Fruit fly (Drosophila melanogaster): ENCODE data around the gene unc-119.

Gene unc-119

dm6 chrX:7319703-7320088 lies 28.6 kb upstream of the unc-119 start:
- no peak for TF ChIP-seq CG1620 (GFP tag; optimal IDR thresholded peaks at IDR 0.05)
- no peak for TF ChIP-seq Clk (GFP tag; optimal IDR thresholded peaks at IDR 0.05)
- TF ChIP-seq CG7101 (tag; optimal IDR thresholded peaks at IDR 0.05): no peak
- no peak for TF ChIP-seq CG11617 (GFP tag; optimal IDR thresholded peaks at IDR 0.05)
- TF ChIP-seq cnc (optimal IDR thresholded peaks at IDR 0.05): no peak
- TF ChIP-seq Mnt (GFP tag; optimal IDR thresholded peaks at IDR 0.05): no peak
- TF ChIP-seq pad (GFP tag; optimal IDR thresholded peaks at IDR 0.05): no peak

- TF ChIP-seq cnc (optimal IDR thresholded peaks at IDR 0.05): no peak
- no peak for TF ChIP-seq CG7045 (GFP tag; optimal IDR thresholded peaks at IDR 0.05)
- no peak for TF ChIP-seq CG5204 (GFP tag; optimal IDR thresholded peaks at IDR 0.05)
- no peak for TF ChIP-seq Mnt (GFP tag; optimal IDR thresholded peaks at IDR 0.05)
- TF ChIP-seq tj (GFP tag; optimal IDR thresholded peaks at IDR 0.05): no peak
- TF ChIP-seq toe (GFP tag; optimal IDR thresholded peaks at IDR 0.05): no peak
- no peak for TF ChIP-seq ovo (GFP tag; optimal IDR thresholded peaks at IDR 0.05)
- TF ChIP-seq Clk (GFP tag; optimal IDR thresholded peaks at IDR 0.05): no peak
- TF ChIP-seq CG1620 (GFP tag; optimal IDR thresholded peaks at IDR 0.05): no peak
- TF ChIP-seq CG33017 (tag; optimal IDR thresholded peaks at IDR 0.05): no peak
- no peak for TF ChIP-seq Crg-1 (GFP tag; optimal IDR thresholded peaks at IDR 0.05)
- peak; percentile 49 for TF ChIP-seq CG7101 (tag; optimal IDR thresholded peaks at IDR 0.05)
- TF ChIP-seq cic (GFP tag; optimal IDR thresholded peaks at IDR 0.05): no peak
- TF ChIP-seq bab1 (GFP tag; optimal IDR thresholded peaks at IDR 0.05): peak; percentile 21
- TF ChIP-seq CG14711 (tag; optimal IDR thresholded peaks at IDR 0.05): peak; percentile 59
These were observed 28.1 kb upstream of the unc-119 start for dm6 chrX:7319053-7319702.

- no peak for TF ChIP-seq Hr96 (GFP tag; optimal IDR thresholded peaks at IDR 0.05)
- no peak for TF ChIP-seq Crg-1 (GFP tag; optimal IDR thresholded peaks at IDR 0.05)
- TF ChIP-seq tj (GFP tag; optimal IDR thresholded peaks at IDR 0.05): peak; percentile 37
- TF ChIP-seq cnc (optimal IDR thresholded peaks at IDR 0.05): no peak
These were observed 27.4 kb upstream of the unc-119 start for dm6 chrX:7318464-7318863.

- TF ChIP-seq cnc (optimal IDR thresholded peaks at IDR 0.05) (no peak), toe (GFP tag; optimal IDR thresholded peaks at IDR 0.05) (no peak), tj (GFP tag; optimal IDR thresholded peaks at IDR 0.05) (peak; percentile 91), CG7045 (GFP tag; optimal IDR thresholded peaks at IDR 0.05) (no peak), kay (GFP tag; ENCODE audit: borderline replicate concordance) (peak; percentile 59), Crg-1 (GFP tag; optimal IDR thresholded peaks at IDR 0.05) (no peak), Clk (GFP tag; optimal IDR thresholded peaks at IDR 0.05) (no peak), cic (GFP tag; optimal IDR thresholded peaks at IDR 0.05) (no peak), Mnt (GFP tag; optimal IDR thresholded peaks at IDR 0.05) (no peak), CG5204 (GFP tag; optimal IDR thresholded peaks at IDR 0.05) (no peak), Hr96 (GFP tag; optimal IDR thresholded peaks at IDR 0.05) (no peak), CG1620 (GFP tag; optimal IDR thresholded peaks at IDR 0.05) (no peak), bab1 (GFP tag; optimal IDR thresholded peaks at IDR 0.05) (no peak), ovo (GFP tag; optimal IDR thresholded peaks at IDR 0.05) (no peak), CG7101 (tag; optimal IDR thresholded peaks at IDR 0.05) (no peak)
These were observed 26.4 kb upstream of the unc-119 start for dm6 chrX:7317214-7318210.

dm6 chrX:7315925-7316650 lies 25.0 kb upstream of the unc-119 start:
- peak; percentile 54 for TF ChIP-seq cic (GFP tag; optimal IDR thresholded peaks at IDR 0.05)
- no peak for TF ChIP-seq kay (GFP tag; ENCODE audit: borderline replicate concordance)
- no peak for TF ChIP-seq pad (GFP tag; optimal IDR thresholded peaks at IDR 0.05)
- no peak for TF ChIP-seq CG7101 (tag; optimal IDR thresholded peaks at IDR 0.05)
- TF ChIP-seq CG5204 (GFP tag; optimal IDR thresholded peaks at IDR 0.05): no peak

- TF ChIP-seq toe (GFP tag; optimal IDR thresholded peaks at IDR 0.05) (no peak), CG5204 (GFP tag; optimal IDR thresholded peaks at IDR 0.05) (no peak), ovo (GFP tag; optimal IDR thresholded peaks at IDR 0.05) (no peak), Crg-1 (GFP tag; optimal IDR thresholded peaks at IDR 0.05) (no peak), CG7045 (GFP tag; optimal IDR thresholded peaks at IDR 0.05) (no peak)
These were observed 21.3 kb upstream of the unc-119 start for dm6 chrX:7312406-7312805.

dm6 chrX:7308794-7309193 lies 17.7 kb upstream of the unc-119 start:
- TF ChIP-seq Crg-1 (GFP tag; optimal IDR thresholded peaks at IDR 0.05) (no peak), kay (GFP tag; ENCODE audit: borderline replicate concordance) (no peak), cnc (optimal IDR thresholded peaks at IDR 0.05) (no peak), CG11617 (GFP tag; optimal IDR thresholded peaks at IDR 0.05) (no peak)
